Fruit fly (Drosophila melanogaster) whole organism, embryonic: Measurements from ENCODE around the gene Cyp4g15.
A peak's percentile ranks its signal among the peaks of the same experiment; 100 is the strongest.

Experiments used
- Atf-2 ChIP-seq: fragments of 200-800 bp; sonication (Bioruptor generic); optimal IDR thresholded peaks from 2 replicates; lab custom pipeline; 2016; ENCODE audit warnings: missing biosample characterization, missing genetic modification characterization
- C15 ChIP-seq: fragments of 200-800 bp; sonication (Bioruptor generic); IDR thresholded peaks from 3 replicates; pipeline ENCODE4 v1.3.6; 2022; ENCODE audit warnings: missing biosample characterization, missing genetic modification characterization
- CG10147 ChIP-seq: fragments of 200-800 bp; sonication (Bioruptor generic); optimal IDR thresholded peaks from 2 replicates; lab custom pipeline; 2019; ENCODE audit warnings: missing biosample characterization, mild to moderate bottlenecking, missing genetic modification characterization, moderate library complexity
- CG1024 ChIP-seq: fragments of 200-800 bp; sonication (Bioruptor generic); IDR thresholded peaks from 2 replicates; pipeline ENCODE4 v1.3.6; 2022; ENCODE audit warnings: missing biosample characterization, missing genetic modification characterization
- CG11398 ChIP-seq: fragments of 200-800 bp; sonication (Bioruptor generic); optimal IDR thresholded peaks from 2 replicates; lab custom pipeline; 2016; ENCODE audit warnings: missing biosample characterization, missing genetic modification characterization
- CG11560 ChIP-seq: fragments of 200-800 bp; sonication (Bioruptor generic); IDR thresholded peaks from 3 replicates; pipeline ENCODE4 v1.3.6; 2022; ENCODE audit warnings: missing biosample characterization, missing genetic modification characterization
- CG1233 ChIP-seq: fragments of 200-800 bp; sonication (Bioruptor generic); optimal IDR thresholded peaks from 4 replicates; lab custom pipeline; 2018; ENCODE audit warnings: missing biosample characterization, mild to moderate bottlenecking, missing genetic modification characterization
- CG14710 ChIP-seq: fragments of 200-800 bp; sonication (Bioruptor generic); optimal IDR thresholded peaks from 3 replicates; lab custom pipeline; 2019; ENCODE audit warnings: missing biosample characterization, mild to moderate bottlenecking, missing genetic modification characterization, moderate library complexity
- CG1603 ChIP-seq: fragments of 200-800 bp; sonication (Bioruptor generic); optimal IDR thresholded peaks from 2 replicates; lab custom pipeline; 2019; ENCODE audit warnings: missing biosample characterization, mild to moderate bottlenecking, missing genetic modification characterization, moderate library complexity
- CG16813 ChIP-seq: fragments of 200-800 bp; sonication (Bioruptor generic); IDR thresholded peaks from 3 replicates; pipeline ENCODE4 v1.3.6; 2022; ENCODE audit warnings: missing biosample characterization, missing genetic modification characterization; ENCODE audit not compliant: partially characterized antibody
- CG17361 ChIP-seq: fragments of 200-800 bp; sonication (Bioruptor generic); IDR thresholded peaks from 3 replicates; pipeline ENCODE4 v1.3.6; 2022; ENCODE audit warnings: missing biosample characterization, missing genetic modification characterization
- CG18619 ChIP-seq: fragments of 200-800 bp; sonication (Bioruptor generic); optimal IDR thresholded peaks from 3 replicates; lab custom pipeline; 2017; ENCODE audit warnings: missing biosample characterization, mild to moderate bottlenecking, missing genetic modification characterization
- CG2875 ChIP-seq: fragments of 200-800 bp; sonication (Bioruptor generic); optimal IDR thresholded peaks from 2 replicates; lab custom pipeline; 2017; ENCODE audit warnings: missing biosample characterization, mild to moderate bottlenecking, missing genetic modification characterization, missing genetic modification reagents
- CG31224 ChIP-seq: fragments of 200-800 bp; sonication (Bioruptor generic); IDR thresholded peaks from 2 replicates; pipeline ENCODE4 v1.3.6; 2022; ENCODE audit warnings: missing biosample characterization, missing genetic modification characterization
- CG31388 ChIP-seq: fragments of 200-800 bp; sonication (Bioruptor generic); optimal IDR thresholded peaks from 2 replicates; lab custom pipeline; 2016; ENCODE audit warnings: missing biosample characterization, missing genetic modification characterization
- CG32532 ChIP-seq: fragments of 200-800 bp; sonication (Bioruptor generic); IDR thresholded peaks from 2 replicates; pipeline ENCODE4 v1.3.6; 2022; ENCODE audit warnings: missing biosample characterization, missing genetic modification characterization
- CG32767 ChIP-seq: fragments of 200-800 bp; sonication (Bioruptor generic); IDR thresholded peaks from 2 replicates; pipeline ENCODE4 v1.3.6; 2022; ENCODE audit warnings: missing biosample characterization, missing genetic modification characterization
- CG32772 ChIP-seq: fragments of 200-800 bp; sonication (Bioruptor generic); IDR thresholded peaks from 2 replicates; pipeline ENCODE4 v1.3.6; 2022; ENCODE audit warnings: missing biosample characterization, missing genetic modification characterization
- CG34376 ChIP-seq: fragments of 200-800 bp; sonication (Bioruptor generic); optimal IDR thresholded peaks from 2 replicates; lab custom pipeline; 2018; ENCODE audit warnings: missing biosample characterization, mild to moderate bottlenecking, missing genetic modification characterization
- CG3838 ChIP-seq: fragments of 200-800 bp; sonication (Bioruptor generic); optimal IDR thresholded peaks from 3 replicates; lab custom pipeline; 2016; ENCODE audit warnings: missing biosample characterization, missing genetic modification characterization
- CG6765 ChIP-seq: fragments of 200-800 bp; sonication (Bioruptor generic); optimal IDR thresholded peaks from 3 replicates; lab custom pipeline; 2017; ENCODE audit warnings: missing biosample characterization, mild to moderate bottlenecking, missing genetic modification characterization
- CG7556 ChIP-seq: fragments of 200-800 bp; sonication (Bioruptor generic); optimal IDR thresholded peaks from 2 replicates; lab custom pipeline; 2017; ENCODE audit warnings: missing biosample characterization, mild to moderate bottlenecking, missing genetic modification characterization
- CG9797 ChIP-seq: fragments of 200-800 bp; sonication (Bioruptor generic); optimal IDR thresholded peaks from 3 replicates; lab custom pipeline; 2018; ENCODE audit warnings: missing biosample characterization, mild to moderate bottlenecking, missing genetic modification characterization
- CG9876 ChIP-seq: fragments of 200-800 bp; sonication (Bioruptor generic); optimal IDR thresholded peaks from 2 replicates; lab custom pipeline; 2016; ENCODE audit warnings: missing biosample characterization, missing genetic modification characterization
- CrebB ChIP-seq: fragments of 200-800 bp; sonication (Bioruptor generic); optimal IDR thresholded peaks from 3 replicates; lab custom pipeline; 2018; ENCODE audit warnings: missing biosample characterization, mild to moderate bottlenecking, missing genetic modification characterization
- Dip3 ChIP-seq: fragments of 200-800 bp; sonication (Bioruptor generic); optimal IDR thresholded peaks from 3 replicates; lab custom pipeline; 2016; ENCODE audit warnings: missing biosample characterization, missing genetic modification characterization
- Eip74EF ChIP-seq, 2 experiments: fragments of 200-800 bp in 1 of 2; fragments of >200 bp in 1 of 2; sonication (Bioruptor generic) in 1 of 2; optimal IDR thresholded peaks; 2 replicates each; lab custom pipeline; 2017 to 2019; ENCODE audit warnings: missing biosample characterization in 2 of 2, missing genetic modification characterization in 2 of 2, mild to moderate bottlenecking in 1 of 2, moderate library complexity in 1 of 2
- Fer1 ChIP-seq: fragments of 200-800 bp; sonication (Bioruptor generic); optimal IDR thresholded peaks from 2 replicates; lab custom pipeline; 2017; ENCODE audit warnings: missing biosample characterization, mild to moderate bottlenecking, missing genetic modification characterization
- HLH3B ChIP-seq: fragments of 200-800 bp; sonication (Bioruptor generic); IDR thresholded peaks from 2 replicates; pipeline ENCODE4 v1.3.6; 2022; ENCODE audit warnings: missing biosample characterization, missing genetic modification characterization
- Meics ChIP-seq: fragments of 200-800 bp; sonication (Bioruptor generic); optimal IDR thresholded peaks from 2 replicates; lab custom pipeline; 2017; ENCODE audit warnings: missing biosample characterization, mild to moderate bottlenecking, missing genetic modification characterization
- Nf-YB ChIP-seq: fragments of 200-800 bp; sonication (Bioruptor generic); optimal IDR thresholded peaks from 3 replicates; lab custom pipeline; 2019; ENCODE audit warnings: missing biosample characterization, mild to moderate bottlenecking, missing genetic modification characterization, moderate library complexity
- Rx ChIP-seq: fragments of 200-800 bp; sonication (Bioruptor generic); IDR thresholded peaks from 2 replicates; pipeline ENCODE4 v1.3.6; 2022; ENCODE audit warnings: missing biosample characterization, missing genetic modification characterization
- Side ChIP-seq: fragments of 200-800 bp; sonication (Bioruptor generic); optimal IDR thresholded peaks from 2 replicates; lab custom pipeline; 2016; ENCODE audit warnings: missing biosample characterization, missing genetic modification characterization
- ab ChIP-seq: fragments of 200-800 bp; sonication (Bioruptor generic); optimal IDR thresholded peaks from 2 replicates; lab custom pipeline; 2016; ENCODE audit warnings: missing biosample characterization, missing genetic modification characterization
- cg ChIP-seq: fragments of 200-800 bp; sonication (Bioruptor generic); optimal IDR thresholded peaks from 3 replicates; lab custom pipeline; 2019; ENCODE audit warnings: missing biosample characterization, mild to moderate bottlenecking, missing genetic modification characterization, moderate library complexity
- chinmo ChIP-seq: fragments of 200-800 bp; sonication (Bioruptor generic); IDR thresholded peaks from 4 replicates; pipeline ENCODE4 v1.3.6; 2022; ENCODE audit warnings: missing biosample characterization, missing genetic modification characterization; ENCODE audit not compliant: partially characterized antibody
- fru ChIP-seq: fragments of >200 bp; optimal IDR thresholded peaks from 2 replicates; lab custom pipeline; 2017
- gt ChIP-seq: fragments of 200-800 bp; sonication (Bioruptor generic); IDR thresholded peaks from 2 replicates; pipeline ENCODE4 v1.3.6; 2022; ENCODE audit warnings: missing biosample characterization, missing genetic modification characterization
- ind ChIP-seq: fragments of 200-800 bp; sonication (Bioruptor generic); optimal IDR thresholded peaks from 3 replicates; lab custom pipeline; 2016; ENCODE audit warnings: missing biosample characterization, missing genetic modification characterization
- inv ChIP-seq: fragments of 200-800 bp; sonication (Bioruptor generic); IDR thresholded peaks from 2 replicates; pipeline ENCODE4 v1.3.6; 2022; ENCODE audit warnings: missing biosample characterization, missing genetic modification characterization; ENCODE audit not compliant: partially characterized antibody
- kni ChIP-seq: fragments of 200-800 bp; sonication (Bioruptor generic); optimal IDR thresholded peaks from 3 replicates; lab custom pipeline; 2017; ENCODE audit warnings: mild to moderate bottlenecking, missing biosample characterization, missing genetic modification reagents, missing genetic modification characterization
- nerfin-1 ChIP-seq: fragments of 200-800 bp; sonication (Bioruptor generic); optimal IDR thresholded peaks from 3 replicates; lab custom pipeline; 2019; ENCODE audit warnings: missing biosample characterization, mild to moderate bottlenecking, missing genetic modification characterization, moderate library complexity
- ro ChIP-seq: fragments of 200-800 bp; sonication (Bioruptor generic); IDR thresholded peaks from 2 replicates; pipeline ENCODE4 v1.3.6; 2022; ENCODE audit warnings: missing biosample characterization, missing genetic modification characterization
- salm ChIP-seq: fragments of 200-800 bp; sonication (Bioruptor generic); optimal IDR thresholded peaks from 2 replicates; lab custom pipeline; 2018; ENCODE audit warnings: missing biosample characterization, mild to moderate bottlenecking, missing genetic modification characterization
- sc ChIP-seq, 3 experiments: fragments of >200 bp in 2 of 3; fragments of 200-800 bp in 1 of 3; sonication (Bioruptor generic) in 1 of 3; optimal IDR thresholded peaks; 2 replicates in 2 of 3; 3 replicates in 1 of 3; lab custom pipeline; 2017; ENCODE audit warnings: mild to moderate bottlenecking in 1 of 3, missing biosample characterization in 1 of 3, missing genetic modification characterization in 1 of 3, missing genetic modification reagents in 1 of 3
- scrt ChIP-seq: fragments of 200-800 bp; sonication (Bioruptor generic); optimal IDR thresholded peaks from 2 replicates; lab custom pipeline; 2018; ENCODE audit warnings: missing biosample characterization, mild to moderate bottlenecking, missing genetic modification characterization, moderate library complexity
- stc ChIP-seq: fragments of 200-800 bp; sonication (Bioruptor generic); IDR thresholded peaks from 2 replicates; pipeline ENCODE4 v1.3.6; 2022; ENCODE audit warnings: missing biosample characterization, missing genetic modification characterization
- tna ChIP-seq: fragments of 200-800 bp; sonication (Bioruptor generic); IDR thresholded peaks from 2 replicates; pipeline ENCODE4 v1.3.6; 2022; ENCODE audit warnings: missing biosample characterization, missing genetic modification characterization; ENCODE audit not compliant: partially characterized antibody
- twi ChIP-seq: fragments of 200-800 bp; optimal IDR thresholded peaks from 2 replicates; lab custom pipeline; 2019; ENCODE audit warnings: missing biosample characterization, mild to moderate bottlenecking, missing genetic modification characterization, moderate library complexity

Gene Cyp4g15

dm6 chrX:11449476-11450119 lies 27.3 kb upstream of the Cyp4g15 start (continued):
- TF ChIP-seq CG1024 (GFP tag; lab: Robert Waterston, UW) (peak; percentile 75), twi (tag; lab: Kevin White, UChicago) (peak; percentile 70), tna (GFP tag; lab: Robert Waterston, UW) (no peak), Side (GFP tag; lab: Kevin White, UChicago) (peak; percentile 85), ro (0 out of 2 replicates have a peak, but pooled peaks have one; percentile 26), ind (peak; percentile 88), CG17361 (GFP tag; lab: Robert Waterston, UW) (peak; percentile 82), CG14710 (tag; lab: Kevin White, UChicago) (peak; percentile 44), CG7556 (peak; percentile 81), CG32532 (GFP tag; lab: Robert Waterston, UW) (peak; percentile 86), CG9876 (GFP tag; lab: Kevin White, UChicago) (peak; percentile 83), CG11560 (tag; lab: Robert Waterston, UW) (peak; percentile 79; the same call in 2 of the 3 replicates), HLH3B (GFP tag; lab: Robert Waterston, UW) (peak; percentile 87), fru (lab: Kevin White, UChicago) (no peak), CG34376 (GFP tag; lab: Kevin White, UChicago) (peak; percentile 68), chinmo (GFP tag; lab: Robert Waterston, UW) (0 out of 4 replicates have a peak, but pooled peaks have one; percentile 5), CG32767 (GFP tag; lab: Robert Waterston, UW) (peak; percentile 84), CG32772 (GFP tag; lab: Robert Waterston, UW) (peak; percentile 80), CG3838 (GFP tag; lab: Kevin White, UChicago) (peak; percentile 33), CG9797 (no peak), CG18619 (peak; percentile 85), inv (GFP tag; lab: Robert Waterston, UW) (no peak), kni (GFP tag; lab: Kevin White, UChicago) (peak; percentile 60), CrebB (tag; lab: Kevin White, UChicago) (peak; percentile 83), Fer1 (peak; percentile 88), CG11398 (GFP tag; lab: Kevin White, UChicago) (peak; percentile 84), C15 (GFP tag; lab: Robert Waterston, UW) (0 out of 3 replicates have a peak, but pooled peaks have one; percentile 38), scrt (GFP tag; lab: Kevin White, UChicago) (peak; percentile 80), stc (GFP tag; lab: Robert Waterston, UW) (peak; percentile 83), CG1233 (GFP tag; lab: Kevin White, UChicago) (peak; percentile 82), CG10147 (GFP tag; lab: Kevin White, UChicago) (peak; percentile 79), CG31388 (GFP tag; lab: Kevin White, UChicago) (peak; percentile 66), Nf-YB (GFP tag; lab: Kevin White, UChicago) (peak; percentile 57), sc (optimal IDR thresholded peaks at IDR 0.05; lab: Kevin White, UChicago) (no peak), sc (GFP tag; optimal IDR thresholded peaks at IDR 0.05; lab: Kevin White, UChicago) (peak; percentile 29), CG16813 (GFP tag; lab: Robert Waterston, UW) (no peak), Atf-2 (GFP tag; lab: Kevin White, UChicago) (peak; percentile 73), nerfin-1 (tag; lab: Kevin White, UChicago) (peak; percentile 70), Eip74EF (GFP tag; optimal IDR thresholded peaks at IDR 0.05; lab: Kevin White, UChicago) (peak in 1 of 2 experiments; percentile 67), Meics (peak; percentile 85), CG31224 (peak; percentile 63), ab (peak; percentile 62), gt (GFP tag; lab: Robert Waterston, UW) (peak; percentile 68), CG1603 (tag; lab: Kevin White, UChicago) (peak; percentile 93), CG2875 (GFP tag; lab: Kevin White, UChicago) (peak; percentile 53), Rx (GFP tag; lab: Robert Waterston, UW) (peak; percentile 85), CG6765 (GFP tag; lab: Kevin White, UChicago) (peak; percentile 68), cg (GFP tag; lab: Kevin White, UChicago) (peak; percentile 22), Dip3 (GFP tag; lab: Kevin White, UChicago) (peak; percentile 76), salm (peak; percentile 73)
